Worm (Caenorhabditis elegans) whole organism, young adult: ENCODE measurements around the gene W09B6.4.

Source experiments
- D2030.7 ChIP-seq: fragments of 200-800 bp; sonication (Bioruptor generic); IDR thresholded peaks from 2 replicates; pipeline ENCODE4 v1.3.6; 2022; ENCODE audit warnings: missing genetic modification reagents, missing genetic modification characterization, missing compliant biosample characterization
- F10E7.11 ChIP-seq: sonication (generic microtip); optimal IDR thresholded peaks from 2 replicates; lab custom pipeline; 2017; ENCODE audit warnings: mild to moderate bottlenecking, missing genetic modification characterization, moderate library complexity, missing compliant biosample characterization
- F37B4.10 ChIP-seq: fragments of 200-800 bp; sonication (Bioruptor generic); IDR thresholded peaks from 2 replicates; pipeline ENCODE4 v1.3.6; 2022; ENCODE audit warnings: missing genetic modification characterization, missing compliant biosample characterization
- F39B2.1 ChIP-seq: fragments of 200-800 bp; sonication (Bioruptor generic); IDR thresholded peaks from 2 replicates; pipeline ENCODE4 v1.3.6; 2022; ENCODE audit warnings: missing genetic modification reagents, missing genetic modification characterization, missing compliant biosample characterization
- F49E8.2 ChIP-seq: sonication (generic microtip); optimal IDR thresholded peaks from 3 replicates; lab custom pipeline; 2017; ENCODE audit warnings: missing genetic modification characterization, mild to moderate bottlenecking, missing compliant biosample characterization, antibody characterized with exemption, moderate library complexity; ENCODE audit not compliant: insufficient read depth
- K12H6.12 ChIP-seq: fragments of 200-800 bp; sonication (Bioruptor generic); optimal IDR thresholded peaks from 2 replicates; lab custom pipeline; 2018; ENCODE audit warnings: mild to moderate bottlenecking, missing genetic modification characterization, missing compliant biosample characterization
- T26A5.8 ChIP-seq: sonication (generic microtip); optimal IDR thresholded peaks from 2 replicates; lab custom pipeline; 2016; ENCODE audit warnings: missing genetic modification characterization, missing compliant biosample characterization
- aptf-3 ChIP-seq: fragments of 200-800 bp; sonication (Bioruptor generic); IDR thresholded peaks from 2 replicates; pipeline ENCODE4 v1.3.6; 2022; ENCODE audit warnings: missing genetic modification characterization, missing compliant biosample characterization
- attf-5 ChIP-seq: fragments of 200-800 bp; sonication (Bioruptor generic); optimal IDR thresholded peaks from 2 replicates; lab custom pipeline; 2018; ENCODE audit warnings: mild to moderate bottlenecking, missing genetic modification characterization, missing compliant biosample characterization
- ccch-3 ChIP-seq: fragments of 200-800 bp; sonication (Bioruptor generic); optimal IDR thresholded peaks from 2 replicates; lab custom pipeline; 2018; ENCODE audit warnings: mild to moderate bottlenecking, missing genetic modification characterization, missing compliant biosample characterization
- cebp-2 ChIP-seq: fragments of 200-800 bp; sonication (Bioruptor generic); IDR thresholded peaks from 2 replicates; pipeline ENCODE4 v1.3.6; 2022; ENCODE audit warnings: missing genetic modification characterization, missing compliant biosample characterization
- dpl-1 ChIP-seq: fragments of 150-350 bp; optimal IDR thresholded peaks from 2 replicates; lab custom pipeline; 2014; ENCODE audit warnings: missing biosample characterization, missing genetic modification reagents, missing genetic modification characterization
- efl-1 ChIP-seq: fragments of 150-350 bp; optimal IDR thresholded peaks from 2 replicates; lab custom pipeline; 2014; ENCODE audit warnings: missing biosample characterization, missing genetic modification reagents, missing genetic modification characterization
- egl-18 ChIP-seq: fragments of 200-800 bp; sonication (Bioruptor generic); IDR thresholded peaks from 2 replicates; pipeline ENCODE4 v1.3.6; 2022; ENCODE audit warnings: missing genetic modification reagents, missing genetic modification characterization, missing compliant biosample characterization
- egrh-3 ChIP-seq: fragments of 200-800 bp; sonication (Bioruptor generic); IDR thresholded peaks from 2 replicates; pipeline ENCODE4 v1.3.6; 2022; ENCODE audit warnings: missing genetic modification reagents, missing genetic modification characterization, missing compliant biosample characterization
- ets-4 ChIP-seq: fragments of 200-800 bp; sonication (Bioruptor generic); optimal IDR thresholded peaks from 2 replicates; lab custom pipeline; 2018; ENCODE audit warnings: mild to moderate bottlenecking, missing genetic modification characterization, missing compliant biosample characterization
- gei-17 ChIP-seq: fragments of 200-800 bp; sonication (Bioruptor generic); optimal IDR thresholded peaks from 2 replicates; lab custom pipeline; 2018; ENCODE audit warnings: mild to moderate bottlenecking, missing genetic modification characterization, missing compliant biosample characterization
- hmg-1.2 ChIP-seq: fragments of 200-800 bp; sonication (Bioruptor generic); IDR thresholded peaks from 2 replicates; pipeline ENCODE4 v1.3.6; 2022; ENCODE audit warnings: missing genetic modification reagents, missing genetic modification characterization, missing compliant biosample characterization
- lin-54 ChIP-seq: fragments of 200-800 bp; sonication (Bioruptor generic); optimal IDR thresholded peaks from 2 replicates; lab custom pipeline; 2018; ENCODE audit warnings: mild to moderate bottlenecking, missing genetic modification characterization, missing compliant biosample characterization
- lir-1 ChIP-seq: fragments of 200-800 bp; sonication (Bioruptor generic); conservative IDR thresholded peaks from 2 replicates; pipeline ENCODE4 v1.3.6; 2022; ENCODE audit warnings: missing genetic modification reagents, missing genetic modification characterization, missing compliant biosample characterization
- lsy-27 ChIP-seq: sonication (generic microtip); optimal IDR thresholded peaks from 2 replicates; lab custom pipeline; 2017; ENCODE audit warnings: missing genetic modification characterization, mild to moderate bottlenecking, missing compliant biosample characterization, antibody characterized with exemption, missing genotype, borderline replicate concordance; ENCODE audit not compliant: insufficient read depth
- madf-6 ChIP-seq: fragments of 200-800 bp; sonication (Bioruptor generic); IDR thresholded peaks from 2 replicates; pipeline ENCODE4 v1.3.6; 2022; ENCODE audit warnings: missing genetic modification reagents, missing genetic modification characterization, missing compliant biosample characterization
- mcd-1 ChIP-seq: fragments of 200-800 bp; sonication (Bioruptor generic); IDR thresholded peaks from 2 replicates; pipeline ENCODE4 v1.3.6; 2022; ENCODE audit warnings: missing genetic modification reagents, missing genetic modification characterization, missing compliant biosample characterization
- mes-4 ChIP-seq: sonication (generic microtip); optimal IDR thresholded peaks from 2 replicates; lab custom pipeline; 2016; ENCODE audit warnings: missing genotype, missing genetic modification characterization, missing compliant biosample characterization
- nfyb-1 ChIP-seq: fragments of 200-800 bp; sonication (Bioruptor generic); IDR thresholded peaks from 2 replicates; pipeline ENCODE4 v1.3.6; 2022; ENCODE audit warnings: missing genetic modification reagents, missing genetic modification characterization, missing compliant biosample characterization
- pbrm-1 ChIP-seq: fragments of 200-800 bp; sonication (Bioruptor generic); IDR thresholded peaks from 2 replicates; pipeline ENCODE4 v1.3.6; 2022; ENCODE audit warnings: missing genetic modification reagents, missing genetic modification characterization, missing compliant biosample characterization
- sdz-38 ChIP-seq: sonication (generic microtip); optimal IDR thresholded peaks from 2 replicates; lab custom pipeline; 2016; ENCODE audit warnings: missing genotype, missing genetic modification characterization, missing compliant biosample characterization
- snpc-1.1 ChIP-seq: sonication (generic microtip); optimal IDR thresholded peaks from 2 replicates; lab custom pipeline; 2017; ENCODE audit warnings: missing genetic modification characterization, mild to moderate bottlenecking, missing compliant biosample characterization, antibody characterized with exemption, moderate library complexity, missing genotype, missing genetic modification reagents; ENCODE audit not compliant: insufficient read depth
- snpc-4 ChIP-seq, 5 experiments: fragments of 150-350 bp in 1 of 5; sonication (generic microtip) in 4 of 5; optimal IDR thresholded peaks; 2 replicates each; lab custom pipeline; 2014 to 2018; ENCODE audit warnings: missing genetic modification characterization in 5 of 5, missing biosample characterization in 3 of 5, antibody characterized with exemption in 2 of 5, mild to moderate bottlenecking in 2 of 5, missing compliant biosample characterization in 2 of 5, missing genotype in 2 of 5, moderate library complexity in 2 of 5, missing genetic modification reagents in 1 of 5
- tbx-9 ChIP-seq: sonication (generic microtip); optimal IDR thresholded peaks from 2 replicates; lab custom pipeline; 2016; ENCODE audit warnings: borderline replicate concordance, missing genetic modification characterization, inconsistent platforms, missing compliant biosample characterization
- ztf-22 ChIP-seq: fragments of 200-800 bp; sonication (Bioruptor generic); optimal IDR thresholded peaks from 2 replicates; lab custom pipeline; 2018; ENCODE audit warnings: mild to moderate bottlenecking, missing genetic modification characterization, moderate library complexity, missing compliant biosample characterization
- ztf-26 ChIP-seq: sonication (generic microtip); optimal IDR thresholded peaks from 2 replicates; lab custom pipeline; 2017; ENCODE audit warnings: missing genetic modification characterization, missing compliant biosample characterization
- ztf-6 ChIP-seq: fragments of 200-800 bp; sonication (Bioruptor generic); IDR thresholded peaks from 2 replicates; pipeline ENCODE4 v1.3.6; 2022; ENCODE audit warnings: missing genetic modification reagents, missing genetic modification characterization, missing compliant biosample characterization

The W09B6.4 gene

DNA sequence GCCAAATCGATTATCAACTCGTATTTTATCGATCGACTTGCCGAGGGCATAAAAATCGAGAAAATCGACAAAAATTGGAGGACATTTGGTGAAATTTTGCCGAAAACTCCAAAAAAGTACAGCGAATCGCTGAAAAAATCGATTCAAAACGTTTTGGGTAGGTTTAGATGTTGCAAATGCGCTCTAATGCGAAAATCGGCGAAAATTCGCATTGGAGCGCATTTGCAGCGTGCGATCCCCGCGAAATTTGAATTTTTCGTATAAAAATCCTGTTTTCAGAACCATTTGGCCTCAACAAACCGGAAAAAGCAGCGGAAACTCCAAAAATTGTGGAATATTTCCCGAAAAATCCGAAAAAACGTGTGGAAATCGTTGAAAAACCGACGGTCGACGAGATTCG lies 14.2 kb downstream of the W09B6.4 start:
- TF ChIP-seq pbrm-1 (GFP tag; lab: Robert Waterston, UW) (no peak), mcd-1 (GFP tag; lab: Robert Waterston, UW) (peak; percentile 64)

DNA sequence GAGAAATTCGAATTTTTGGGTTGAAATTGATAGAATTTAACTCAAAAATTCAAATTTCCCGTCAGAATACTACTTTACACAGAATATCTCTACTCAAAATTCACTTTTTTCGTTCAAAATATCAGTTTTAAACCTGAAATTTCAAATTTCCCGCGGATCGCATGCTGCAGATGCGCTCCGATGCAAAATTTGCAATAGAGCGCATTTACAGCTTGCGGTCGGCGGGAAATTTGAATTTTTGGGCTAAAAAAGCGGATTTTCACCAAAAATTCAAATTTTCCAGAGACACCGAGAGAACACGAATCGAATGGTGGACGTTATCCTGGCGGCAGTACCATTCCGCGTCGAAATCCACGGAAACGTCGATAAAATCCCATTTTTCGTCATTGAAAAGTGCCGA lies 15.9 kb downstream of the W09B6.4 start:
- TF ChIP-seq lin-54 (GFP tag; lab: Kevin White, UChicago) (peak; percentile 26), mcd-1 (GFP tag; lab: Robert Waterston, UW) (peak; percentile 70), F10E7.11 (tag; lab: Kevin White, UChicago) (no peak), egl-18 (GFP tag; lab: Robert Waterston, UW) (no peak), F37B4.10 (GFP tag; lab: Robert Waterston, UW) (no peak)

DNA sequence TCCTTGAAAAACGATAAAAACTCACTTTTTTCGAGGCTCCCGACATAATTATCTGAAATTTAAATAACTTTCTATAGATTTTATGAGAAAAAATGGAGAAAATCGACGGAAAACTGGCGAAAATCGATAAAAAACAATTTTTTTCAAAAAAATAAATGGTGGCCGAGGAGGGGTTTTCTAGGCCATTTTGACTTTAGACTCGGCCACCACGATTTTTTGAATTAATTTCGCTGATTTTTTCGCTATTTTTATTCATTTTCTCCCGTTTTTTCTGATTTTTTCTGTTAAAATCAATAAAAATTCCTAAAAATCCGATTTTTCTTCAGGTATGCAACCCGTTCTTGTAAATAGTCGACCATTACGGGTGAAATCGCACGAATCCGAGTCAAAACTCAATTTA lies 17.4 kb downstream of the W09B6.4 start, which contains the start of the genes sut-1 and eri-3:
TSS of gene sut-1 (minus strand) at position 58 of the 400 bp plus-strand sequence.
TSS of gene eri-3 (plus strand) at position 327 of the 400 bp plus-strand sequence.
- no peak for TF ChIP-seq D2030.7 (GFP tag; lab: Robert Waterston, UW)
- TF ChIP-seq attf-5 (GFP tag; lab: Kevin White, UChicago), result no peak
- TF ChIP-seq ets-4 (GFP tag; lab: Kevin White, UChicago), result no peak
- TF ChIP-seq cebp-2 (GFP tag; lab: Robert Waterston, UW), result no peak
- no peak for TF ChIP-seq efl-1 (GFP tag; lab: Kevin White, UChicago)
- no peak for TF ChIP-seq dpl-1 (GFP tag; lab: Kevin White, UChicago)
- TF ChIP-seq mes-4 (tag; lab: Kevin White, UChicago), result no peak
- TF ChIP-seq ztf-6 (GFP tag; lab: Robert Waterston, UW), result no peak
- no peak for TF ChIP-seq ztf-22 (GFP tag; lab: Kevin White, UChicago)
- no peak for TF ChIP-seq madf-6 (GFP tag; lab: Robert Waterston, UW)
- TF ChIP-seq ccch-3 (GFP tag; lab: Kevin White, UChicago), result no peak
- no peak for TF ChIP-seq gei-17 (GFP tag; lab: Kevin White, UChicago)
- no peak for TF ChIP-seq lir-1 (GFP tag; lab: Robert Waterston, UW)
- TF ChIP-seq K12H6.12, result no peak
- no peak for TF ChIP-seq tbx-9 (tag; lab: Kevin White, UChicago)
- TF ChIP-seq, all 124 proteins: peak for 0

DNA sequence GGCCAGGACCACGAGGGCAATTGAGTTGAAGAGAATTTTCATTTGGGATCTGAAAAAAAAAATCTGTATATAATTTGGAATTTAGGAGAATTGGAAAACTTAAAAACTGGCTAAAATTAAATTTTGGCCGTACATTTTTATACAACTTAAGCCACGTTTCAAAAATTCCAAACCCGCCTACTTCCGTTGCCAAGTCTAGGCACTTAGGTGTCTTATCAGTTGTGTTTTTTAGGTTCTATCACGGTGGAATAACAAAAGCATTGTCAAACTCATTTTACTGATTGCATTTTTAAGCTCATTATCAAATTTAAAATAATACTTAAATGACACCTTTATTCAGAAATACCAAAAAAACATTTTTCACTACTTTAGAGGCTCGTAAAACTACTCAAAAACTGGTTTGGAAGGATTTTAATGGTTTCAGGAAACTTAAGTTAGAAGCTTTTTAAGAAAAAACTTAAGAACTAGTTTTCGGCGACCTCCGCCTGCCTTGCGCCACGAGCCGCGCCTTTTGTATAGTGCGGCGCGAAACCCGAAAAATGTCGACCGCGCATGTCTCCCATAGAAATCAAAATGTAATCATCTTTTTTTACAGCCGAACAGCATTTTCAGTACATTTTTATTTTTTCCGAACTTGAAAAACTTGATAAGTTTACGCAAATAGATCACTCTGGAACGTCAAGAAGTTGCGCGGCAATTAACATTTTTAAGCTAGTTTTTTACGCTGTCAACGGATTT lies 22.5 kb downstream of the W09B6.4 start, which contains the start of gene lips-13:
TSS of gene lips-13 (minus strand) at position 51 of the 738 bp plus-strand sequence.
- TF ChIP-seq snpc-1.1 (tag; lab: Kevin White, UChicago) (peak; percentile 46), hmg-1.2 (GFP tag; lab: Robert Waterston, UW) (peak; percentile 46), snpc-4 (GFP tag; optimal IDR thresholded peaks at IDR 0.05; lab: Kevin White, UChicago) (peak; percentile 41), snpc-4 (tag; optimal IDR thresholded peaks at IDR 0.05; lab: Kevin White, UChicago) (peak in 3 of 4 experiments; percentile 45 to 86 (median 86)), aptf-3 (GFP tag; lab: Robert Waterston, UW) (no peak), ztf-26 (no peak)

DNA sequence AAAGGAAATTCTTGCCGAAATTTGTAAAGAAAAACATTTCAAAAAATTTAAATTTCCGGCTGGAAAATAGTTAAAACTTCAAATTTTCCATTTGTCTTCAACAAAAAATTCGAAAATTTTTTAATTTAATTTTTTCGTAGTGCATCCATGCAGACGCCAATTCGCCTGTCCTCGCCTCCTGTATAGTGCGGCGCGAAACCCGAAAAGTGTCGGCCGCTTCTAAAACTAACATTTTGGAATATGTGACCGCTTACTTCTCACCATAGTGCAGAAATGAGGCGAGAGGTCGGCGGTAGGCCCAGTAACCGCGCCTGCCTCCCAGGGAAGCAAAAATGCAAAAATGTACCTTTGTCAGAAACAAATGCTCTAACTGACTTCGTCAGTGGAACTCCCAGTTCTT lies 24.1 kb downstream of the W09B6.4 start:
- TF ChIP-seq snpc-1.1 (tag; lab: Kevin White, UChicago) (peak; percentile 76), snpc-4 (GFP tag; optimal IDR thresholded peaks at IDR 0.05; lab: Kevin White, UChicago) (peak; percentile 52), snpc-4 (tag; optimal IDR thresholded peaks at IDR 0.05; lab: Kevin White, UChicago) (peak in 3 of 4 experiments; percentile 22 to 90 (median 87)), egrh-3 (GFP tag; lab: Robert Waterston, UW) (no peak), F49E8.2 (no peak), F39B2.1 (GFP tag; lab: Robert Waterston, UW) (0 out of 2 replicates have a peak, but pooled peaks have one; percentile 27), sdz-38 (no peak), nfyb-1 (no peak), lsy-27 (tag; lab: Kevin White, UChicago) (no peak), T26A5.8 (tag; lab: Kevin White, UChicago) (no peak), cebp-2 (GFP tag; lab: Robert Waterston, UW) (no peak)
